Fruit fly (Drosophila melanogaster) whole organism, embryonic: ENCODE measurements around the gene CG11560.

Source experiments
- Bgb ChIP-seq: fragments of 200-800 bp; sonication (Bioruptor generic); IDR thresholded peaks from 2 replicates; pipeline ENCODE4 v1.3.6; 2022; ENCODE audit warnings: missing biosample characterization, missing genetic modification characterization; ENCODE audit not compliant: partially characterized antibody
- CG12299 ChIP-seq: fragments of 200-800 bp; sonication (Bioruptor generic); optimal IDR thresholded peaks from 2 replicates; lab custom pipeline; 2018; ENCODE audit warnings: missing biosample characterization, mild to moderate bottlenecking, missing genetic modification characterization
- CG12391 ChIP-seq: fragments of 200-800 bp; sonication (Bioruptor generic); optimal IDR thresholded peaks from 3 replicates; lab custom pipeline; 2018; ENCODE audit warnings: missing biosample characterization, mild to moderate bottlenecking, missing genetic modification characterization, moderate library complexity
- CG12744 ChIP-seq: fragments of 200-800 bp; sonication (Bioruptor generic); optimal IDR thresholded peaks from 2 replicates; lab custom pipeline; 2016; ENCODE audit warnings: missing biosample characterization, missing genetic modification characterization
- CG12942 ChIP-seq: fragments of 200-800 bp; sonication (Bioruptor generic); optimal IDR thresholded peaks from 3 replicates; lab custom pipeline; 2016; ENCODE audit warnings: missing biosample characterization, missing genetic modification characterization
- CG13624 ChIP-seq: fragments of 200-800 bp; sonication (Bioruptor generic); optimal IDR thresholded peaks from 2 replicates; lab custom pipeline; 2016; ENCODE audit warnings: missing biosample characterization, missing genetic modification characterization
- CG1529 ChIP-seq: fragments of 200-800 bp; sonication (Bioruptor generic); optimal IDR thresholded peaks from 3 replicates; lab custom pipeline; 2018; ENCODE audit warnings: missing biosample characterization, missing genetic modification characterization
- CG15601 ChIP-seq: fragments of 200-800 bp; sonication (Bioruptor generic); optimal IDR thresholded peaks from 3 replicates; lab custom pipeline; 2019; ENCODE audit warnings: missing biosample characterization, mild to moderate bottlenecking, missing genetic modification characterization, moderate library complexity
- CG1792 ChIP-seq: fragments of 200-800 bp; sonication (Bioruptor generic); optimal IDR thresholded peaks from 2 replicates; lab custom pipeline; 2016; ENCODE audit warnings: missing biosample characterization, missing genetic modification characterization
- CG2889 ChIP-seq: fragments of 200-800 bp; sonication (Bioruptor generic); IDR thresholded peaks from 3 replicates; pipeline ENCODE4 v1.3.6; 2022; ENCODE audit warnings: missing biosample characterization, missing genetic modification characterization
- CG31224 ChIP-seq: fragments of 200-800 bp; sonication (Bioruptor generic); IDR thresholded peaks from 2 replicates; pipeline ENCODE4 v1.3.6; 2022; ENCODE audit warnings: missing biosample characterization, missing genetic modification characterization
- CG3281 ChIP-seq: fragments of 200-800 bp; sonication (Bioruptor generic); optimal IDR thresholded peaks from 3 replicates; lab custom pipeline; 2017; ENCODE audit warnings: missing biosample characterization, mild to moderate bottlenecking, missing genetic modification characterization
- CG3407 ChIP-seq: fragments of 200-800 bp; sonication (Bioruptor generic); optimal IDR thresholded peaks from 2 replicates; lab custom pipeline; 2018; ENCODE audit warnings: missing biosample characterization, mild to moderate bottlenecking, missing genetic modification characterization
- CG4424 ChIP-seq: fragments of 200-800 bp; sonication (Bioruptor generic); optimal IDR thresholded peaks from 3 replicates; lab custom pipeline; 2016; ENCODE audit warnings: missing biosample characterization, missing genetic modification characterization
- CG6175 ChIP-seq: fragments of 200-800 bp; sonication (Bioruptor generic); IDR thresholded peaks from 3 replicates; pipeline ENCODE4 v1.3.6; 2022; ENCODE audit warnings: missing biosample characterization, missing genetic modification characterization
- CG6272 ChIP-seq: fragments of 200-800 bp; sonication (Bioruptor generic); IDR thresholded peaks from 2 replicates; pipeline ENCODE4 v1.3.6; 2022; ENCODE audit warnings: missing biosample characterization, missing genetic modification characterization
- CG7556 ChIP-seq: fragments of 200-800 bp; sonication (Bioruptor generic); optimal IDR thresholded peaks from 2 replicates; lab custom pipeline; 2017; ENCODE audit warnings: missing biosample characterization, mild to moderate bottlenecking, missing genetic modification characterization
- CG7786 ChIP-seq: fragments of 200-800 bp; sonication (Bioruptor generic); optimal IDR thresholded peaks from 2 replicates; lab custom pipeline; 2016; ENCODE audit warnings: missing biosample characterization, missing genetic modification characterization
- CG8281 ChIP-seq: fragments of 200-800 bp; sonication (Bioruptor generic); optimal IDR thresholded peaks from 2 replicates; lab custom pipeline; 2018; ENCODE audit warnings: missing biosample characterization, mild to moderate bottlenecking, missing genetic modification characterization, moderate library complexity
- CG9932 ChIP-seq: fragments of 200-800 bp; sonication (Bioruptor generic); IDR thresholded peaks from 2 replicates; pipeline ENCODE4 v1.3.6; 2022; ENCODE audit warnings: missing biosample characterization, missing genetic modification characterization
- CrebB ChIP-seq: fragments of 200-800 bp; sonication (Bioruptor generic); optimal IDR thresholded peaks from 3 replicates; lab custom pipeline; 2018; ENCODE audit warnings: missing biosample characterization, mild to moderate bottlenecking, missing genetic modification characterization
- Dp ChIP-seq: fragments of 200-800 bp; sonication (Bioruptor generic); optimal IDR thresholded peaks from 2 replicates; lab custom pipeline; 2018; ENCODE audit warnings: missing biosample characterization, mild to moderate bottlenecking, missing genetic modification characterization, moderate library complexity
- ERR ChIP-seq: fragments of 200-800 bp; sonication (Bioruptor generic); optimal IDR thresholded peaks from 2 replicates; lab custom pipeline; 2016; ENCODE audit warnings: missing biosample characterization, missing genetic modification characterization
- Fer2 ChIP-seq: fragments of 200-800 bp; sonication (Bioruptor generic); optimal IDR thresholded peaks from 2 replicates; lab custom pipeline; 2018; ENCODE audit warnings: missing biosample characterization, mild to moderate bottlenecking, missing genetic modification characterization, moderate library complexity
- Fer3 ChIP-seq: fragments of 200-800 bp; sonication (Bioruptor generic); optimal IDR thresholded peaks from 2 replicates; lab custom pipeline; 2018; ENCODE audit warnings: missing biosample characterization, mild to moderate bottlenecking, missing genetic modification characterization, moderate library complexity
- HHEX ChIP-seq: fragments of 200-800 bp; sonication (Bioruptor generic); optimal IDR thresholded peaks from 3 replicates; lab custom pipeline; 2017; ENCODE audit warnings: missing biosample characterization, mild to moderate bottlenecking, missing genetic modification characterization, missing genetic modification reagents
- HLHmδ ChIP-seq: fragments of 200-800 bp; sonication (Bioruptor generic); optimal IDR thresholded peaks from 2 replicates; lab custom pipeline; 2018; ENCODE audit warnings: missing biosample characterization, mild to moderate bottlenecking, missing genetic modification characterization, moderate library complexity
- HmgZ ChIP-seq: fragments of 200-800 bp; sonication (Bioruptor generic); optimal IDR thresholded peaks from 2 replicates; lab custom pipeline; 2018; ENCODE audit warnings: missing biosample characterization, mild to moderate bottlenecking, missing genetic modification characterization
- Rx ChIP-seq: fragments of 200-800 bp; sonication (Bioruptor generic); IDR thresholded peaks from 2 replicates; pipeline ENCODE4 v1.3.6; 2022; ENCODE audit warnings: missing biosample characterization, missing genetic modification characterization
- Sox102F ChIP-seq: fragments of 200-800 bp; sonication (Bioruptor generic); optimal IDR thresholded peaks from 2 replicates; lab custom pipeline; 2018; ENCODE audit warnings: missing biosample characterization, mild to moderate bottlenecking, missing genetic modification characterization, moderate library complexity
- Ssrp ChIP-seq: fragments of 200-800 bp; sonication (Bioruptor generic); optimal IDR thresholded peaks from 2 replicates; lab custom pipeline; 2018; ENCODE audit warnings: missing biosample characterization, mild to moderate bottlenecking, missing genetic modification characterization, moderate library complexity
- Usf ChIP-seq: fragments of 200-800 bp; sonication (Bioruptor generic); optimal IDR thresholded peaks from 2 replicates; lab custom pipeline; 2017; ENCODE audit warnings: missing genotype, missing biosample characterization, missing genetic modification characterization
- Vsx1 ChIP-seq: fragments of 200-800 bp; sonication (Bioruptor generic); optimal IDR thresholded peaks from 2 replicates; lab custom pipeline; 2017; ENCODE audit warnings: missing biosample characterization, mild to moderate bottlenecking, missing genetic modification characterization, missing genetic modification reagents
- ac ChIP-seq: fragments of 200-800 bp; sonication (Bioruptor generic); optimal IDR thresholded peaks from 3 replicates; lab custom pipeline; 2017; ENCODE audit warnings: missing biosample characterization, mild to moderate bottlenecking, missing genetic modification characterization
- ato ChIP-seq: fragments of 200-800 bp; sonication (Bioruptor generic); IDR thresholded peaks from 2 replicates; pipeline ENCODE4 v1.3.6; 2022; ENCODE audit warnings: missing biosample characterization, missing genetic modification characterization; ENCODE audit not compliant: partially characterized antibody
- bowl ChIP-seq: fragments of 200-800 bp; sonication (Bioruptor generic); IDR thresholded peaks from 2 replicates; pipeline ENCODE4 v1.3.6; 2022; ENCODE audit warnings: missing biosample characterization, missing genetic modification characterization
- chn ChIP-seq: fragments of 200-800 bp; sonication (Bioruptor generic); optimal IDR thresholded peaks from 2 replicates; lab custom pipeline; 2016; ENCODE audit warnings: missing biosample characterization, missing genetic modification characterization
- ci ChIP-seq: fragments of 200-800 bp; sonication (Bioruptor generic); IDR thresholded peaks from 3 replicates; pipeline ENCODE4 v1.3.6; 2022; ENCODE audit warnings: missing biosample characterization, missing genetic modification characterization
- disco-r ChIP-seq: fragments of 200-800 bp; sonication (Bioruptor generic); optimal IDR thresholded peaks from 2 replicates; lab custom pipeline; 2016; ENCODE audit warnings: missing biosample characterization, missing genetic modification characterization
- esg ChIP-seq: fragments of 200-800 bp; sonication (Bioruptor generic); conservative IDR thresholded peaks from 2 replicates; pipeline ENCODE4 v1.3.6; 2022; ENCODE audit warnings: missing biosample characterization, missing genetic modification characterization
- fd3F ChIP-seq: fragments of 200-800 bp; sonication (Bioruptor generic); optimal IDR thresholded peaks from 2 replicates; lab custom pipeline; 2018; ENCODE audit warnings: missing biosample characterization, mild to moderate bottlenecking, missing genetic modification characterization, moderate library complexity
- fd96Cb ChIP-seq: fragments of 200-800 bp; sonication (Bioruptor generic); optimal IDR thresholded peaks from 2 replicates; lab custom pipeline; 2018; ENCODE audit warnings: missing biosample characterization, mild to moderate bottlenecking, missing genetic modification characterization, moderate library complexity
- fru ChIP-seq: fragments of >200 bp; optimal IDR thresholded peaks from 2 replicates; lab custom pipeline; 2017
- ind ChIP-seq: fragments of 200-800 bp; sonication (Bioruptor generic); optimal IDR thresholded peaks from 3 replicates; lab custom pipeline; 2016; ENCODE audit warnings: missing biosample characterization, missing genetic modification characterization
- maf-S ChIP-seq: fragments of 200-800 bp; sonication (Bioruptor generic); optimal IDR thresholded peaks from 2 replicates; lab custom pipeline; 2016; ENCODE audit warnings: missing biosample characterization, missing genetic modification characterization
- sens-2 ChIP-seq: fragments of 200-800 bp; sonication (Bioruptor generic); IDR thresholded peaks from 2 replicates; pipeline ENCODE4 v1.3.6; 2022; ENCODE audit warnings: missing biosample characterization, missing genetic modification characterization
- seq ChIP-seq: fragments of 200-800 bp; sonication (Bioruptor generic); IDR thresholded peaks from 2 replicates; pipeline ENCODE4 v1.3.6; 2022; ENCODE audit warnings: missing biosample characterization, missing genetic modification characterization
- sima ChIP-seq: fragments of 200-800 bp; sonication (Bioruptor generic); optimal IDR thresholded peaks from 2 replicates; lab custom pipeline; 2016; ENCODE audit warnings: missing biosample characterization, missing genetic modification characterization
- stc ChIP-seq: fragments of 200-800 bp; sonication (Bioruptor generic); IDR thresholded peaks from 2 replicates; pipeline ENCODE4 v1.3.6; 2022; ENCODE audit warnings: missing biosample characterization, missing genetic modification characterization
- tna ChIP-seq: fragments of 200-800 bp; sonication (Bioruptor generic); IDR thresholded peaks from 2 replicates; pipeline ENCODE4 v1.3.6; 2022; ENCODE audit warnings: missing biosample characterization, missing genetic modification characterization; ENCODE audit not compliant: partially characterized antibody
- vnd ChIP-seq: fragments of 200-800 bp; sonication (Bioruptor generic); IDR thresholded peaks from 3 replicates; pipeline ENCODE4 v1.3.6; 2022; ENCODE audit warnings: missing biosample characterization, missing genetic modification characterization; ENCODE audit not compliant: partially characterized antibody

Gene CG11560

dm6 chr3L:12124975-12125374 is 5.2 kb downstream of the CG11560 start, which contains the start of gene yps (continued):
- TF ChIP-seq CG8281 (tag; lab: Kevin White, UChicago) = peak; percentile 68
- peak; percentile 92 for TF ChIP-seq CG15601 (tag; lab: Kevin White, UChicago)
- peak; percentile 95 for TF ChIP-seq Fer3 (tag; lab: Kevin White, UChicago)
- peak; percentile 95 for TF ChIP-seq HmgZ (tag; lab: Kevin White, UChicago)
- TF ChIP-seq Fer2 (tag; lab: Kevin White, UChicago) = peak; percentile 89
- peak; percentile 87 for TF ChIP-seq CG6175 (GFP tag; lab: Robert Waterston, UW)
- TF ChIP-seq CG4424 (GFP tag; lab: Kevin White, UChicago) = peak; percentile 92
- peak; percentile 97 for TF ChIP-seq CG3281 (GFP tag; lab: Kevin White, UChicago)
- TF ChIP-seq vnd (GFP tag; lab: Robert Waterston, UW) = peak; percentile 49; the same call in 1 of the 3 replicates
- TF ChIP-seq CG12744 = peak; percentile 89
- TF ChIP-seq sens-2 (GFP tag; lab: Robert Waterston, UW) = peak; percentile 94
- peak; percentile 94 for TF ChIP-seq CG12391 (tag; lab: Kevin White, UChicago)
- TF ChIP-seq HHEX = peak; percentile 97
- TF ChIP-seq CG13624 = peak; percentile 94
- TF ChIP-seq Ssrp = peak; percentile 69
- peak; percentile 86 for TF ChIP-seq CG12299 (tag; lab: Kevin White, UChicago)
- peak; percentile 71 for TF ChIP-seq fd96Cb (tag; lab: Kevin White, UChicago)
- TF ChIP-seq ERR = peak; percentile 87
- TF ChIP-seq Usf = peak; percentile 80
- TF ChIP-seq fru = no peak
- peak; percentile 83 for TF ChIP-seq CG7556 (GFP tag; lab: Kevin White, UChicago)
- peak; percentile 97 for TF ChIP-seq CrebB (tag; lab: Kevin White, UChicago)
- TF ChIP-seq CG1792 = peak; percentile 91
- peak; percentile 82 for TF ChIP-seq CG9932
- peak; percentile 93 for TF ChIP-seq maf-S (GFP tag; lab: Kevin White, UChicago)
- peak; percentile 100 for TF ChIP-seq HLHmδ (GFP tag; lab: Kevin White, UChicago)
- peak; percentile 89 for TF ChIP-seq Bgb (GFP tag; lab: Robert Waterston, UW)
- TF ChIP-seq CG3407 (GFP tag; lab: Kevin White, UChicago) = peak; percentile 95
- peak; percentile 95 for TF ChIP-seq disco-r (GFP tag; lab: Kevin White, UChicago)
- TF ChIP-seq CG1529 (GFP tag; lab: Kevin White, UChicago) = peak; percentile 87
- peak; percentile 89 for TF ChIP-seq ac (GFP tag; lab: Kevin White, UChicago)
- peak; percentile 84 for TF ChIP-seq seq (GFP tag; lab: Robert Waterston, UW)
- TF ChIP-seq stc (GFP tag; lab: Robert Waterston, UW) = peak; percentile 94
- peak; percentile 83 for TF ChIP-seq chn (GFP tag; lab: Kevin White, UChicago)
- TF ChIP-seq Rx (GFP tag; lab: Robert Waterston, UW) = peak; percentile 89; the same call in 1 of the 2 replicates
- TF ChIP-seq CG6272 (GFP tag; lab: Robert Waterston, UW) = peak; percentile 58; the same call in 1 of the 2 replicates
- peak; percentile 66 for TF ChIP-seq Dp (GFP tag; lab: Kevin White, UChicago)
- TF ChIP-seq fd3F (GFP tag; lab: Kevin White, UChicago) = peak; percentile 89
- peak; percentile 72 for TF ChIP-seq Sox102F (GFP tag; lab: Kevin White, UChicago)
- TF ChIP-seq tna (GFP tag; lab: Robert Waterston, UW) = peak; percentile 42; the same call in 1 of the 2 replicates
- peak; percentile 80 for TF ChIP-seq bowl (GFP tag; lab: Robert Waterston, UW)
- TF ChIP-seq CG7786 (GFP tag; lab: Kevin White, UChicago) = peak; percentile 75
- peak; percentile 84 for TF ChIP-seq CG12942
- TF ChIP-seq CG31224 (GFP tag; lab: Robert Waterston, UW) = peak; percentile 78
- TF ChIP-seq ci (GFP tag; lab: Robert Waterston, UW) = peak; percentile 99
- TF ChIP-seq esg (GFP tag; lab: Robert Waterston, UW) = 0 out of 2 replicates have a peak, but pooled peaks have one; percentile 8
- TF ChIP-seq ato (GFP tag; lab: Robert Waterston, UW) = peak; percentile 68
- TF ChIP-seq ind (GFP tag; lab: Kevin White, UChicago) = peak; percentile 75
- TF ChIP-seq Vsx1 = peak; percentile 97
- peak; percentile 44 for TF ChIP-seq sima (GFP tag; lab: Kevin White, UChicago)
- peak; percentile 50; the same call in 1 of the 3 replicates for TF ChIP-seq CG2889 (GFP tag; lab: Robert Waterston, UW)
